Fruit fly (Drosophila melanogaster) whole organism, embryonic: Measurements from ENCODE around the gene Nepl18.
A peak's percentile ranks its signal among the peaks of the same experiment; 100 is the strongest.

ENCODE experiments used
- Asciz ChIP-seq: fragments of 200-800 bp; sonication (Bioruptor generic); optimal IDR thresholded peaks from 2 replicates; lab custom pipeline; 2017; ENCODE audit warnings: missing biosample characterization, mild to moderate bottlenecking, missing genetic modification characterization, missing genetic modification reagents
- CG11093 ChIP-seq: fragments of 200-800 bp; sonication (Bioruptor generic); IDR thresholded peaks from 3 replicates; pipeline ENCODE4 v1.3.6; 2022; ENCODE audit warnings: missing biosample characterization, missing genetic modification characterization
- CG11560 ChIP-seq: fragments of 200-800 bp; sonication (Bioruptor generic); IDR thresholded peaks from 3 replicates; pipeline ENCODE4 v1.3.6; 2022; ENCODE audit warnings: missing biosample characterization, missing genetic modification characterization
- CG12219 ChIP-seq: fragments of 200-800 bp; sonication (Bioruptor generic); optimal IDR thresholded peaks from 3 replicates; lab custom pipeline; 2018; ENCODE audit warnings: missing biosample characterization, mild to moderate bottlenecking, missing genetic modification characterization
- CG13424 ChIP-seq: fragments of 200-800 bp; sonication (Bioruptor generic); optimal IDR thresholded peaks from 2 replicates; lab custom pipeline; 2019; ENCODE audit warnings: missing biosample characterization, mild to moderate bottlenecking, missing genetic modification characterization, moderate library complexity
- CG16779 ChIP-seq: fragments of 200-800 bp; sonication (Bioruptor generic); IDR thresholded peaks from 2 replicates; pipeline ENCODE4 v1.3.6; 2022; ENCODE audit warnings: missing biosample characterization, missing genetic modification characterization
- CG1832 ChIP-seq: fragments of 200-800 bp; sonication (Bioruptor generic); optimal IDR thresholded peaks from 2 replicates; lab custom pipeline; 2017; ENCODE audit warnings: missing biosample characterization, mild to moderate bottlenecking, missing genetic modification characterization, inconsistent platforms
- CG2202 ChIP-seq: fragments of 200-800 bp; sonication (Bioruptor generic); optimal IDR thresholded peaks from 2 replicates; lab custom pipeline; 2018; ENCODE audit warnings: missing biosample characterization, mild to moderate bottlenecking, missing genetic modification characterization
- CG2678 ChIP-seq: fragments of 200-800 bp; sonication (Bioruptor generic); optimal IDR thresholded peaks from 3 replicates; lab custom pipeline; 2019; ENCODE audit warnings: missing biosample characterization, mild to moderate bottlenecking, missing genetic modification characterization, moderate library complexity
- CG30020 ChIP-seq: fragments of 200-800 bp; optimal IDR thresholded peaks from 2 replicates; lab custom pipeline; 2019; ENCODE audit warnings: missing biosample characterization, mild to moderate bottlenecking, missing genetic modification characterization, moderate library complexity
- CG32767 ChIP-seq: fragments of 200-800 bp; sonication (Bioruptor generic); IDR thresholded peaks from 2 replicates; pipeline ENCODE4 v1.3.6; 2022; ENCODE audit warnings: missing biosample characterization, missing genetic modification characterization
- CG34422 ChIP-seq: fragments of 200-800 bp; sonication (Bioruptor generic); IDR thresholded peaks from 3 replicates; pipeline ENCODE4 v1.3.6; 2022; ENCODE audit warnings: missing biosample characterization, missing genetic modification characterization
- CG43689 ChIP-seq: fragments of 200-800 bp; sonication (Bioruptor generic); IDR thresholded peaks from 2 replicates; pipeline ENCODE4 v1.3.6; 2022; ENCODE audit warnings: missing biosample characterization, missing genetic modification characterization
- CG4404 ChIP-seq: fragments of 200-800 bp; sonication (Bioruptor generic); IDR thresholded peaks from 2 replicates; pipeline ENCODE4 v1.3.6; 2022; ENCODE audit warnings: missing biosample characterization, missing genetic modification characterization
- CG6272 ChIP-seq: fragments of 200-800 bp; sonication (Bioruptor generic); IDR thresholded peaks from 2 replicates; pipeline ENCODE4 v1.3.6; 2022; ENCODE audit warnings: missing biosample characterization, missing genetic modification characterization
- CG6683 ChIP-seq: fragments of 200-800 bp; sonication (Bioruptor generic); optimal IDR thresholded peaks from 2 replicates; lab custom pipeline; 2017; ENCODE audit warnings: missing biosample characterization, mild to moderate bottlenecking, missing genetic modification characterization, missing genetic modification reagents
- CG6689 ChIP-seq: fragments of 200-800 bp; sonication (Bioruptor generic); IDR thresholded peaks from 2 replicates; pipeline ENCODE4 v1.3.6; 2022; ENCODE audit warnings: missing biosample characterization, missing genetic modification characterization
- CG7556 ChIP-seq: fragments of 200-800 bp; sonication (Bioruptor generic); optimal IDR thresholded peaks from 2 replicates; lab custom pipeline; 2017; ENCODE audit warnings: missing biosample characterization, mild to moderate bottlenecking, missing genetic modification characterization
- CG8281 ChIP-seq: fragments of 200-800 bp; sonication (Bioruptor generic); optimal IDR thresholded peaks from 2 replicates; lab custom pipeline; 2018; ENCODE audit warnings: missing biosample characterization, mild to moderate bottlenecking, missing genetic modification characterization, moderate library complexity
- E2f2 ChIP-seq: fragments of 200-800 bp; sonication (Bioruptor generic); IDR thresholded peaks from 2 replicates; pipeline ENCODE4 v1.3.6; 2022; ENCODE audit warnings: missing biosample characterization, missing genetic modification characterization
- Eip74EF ChIP-seq, 2 experiments: fragments of 200-800 bp in 1 of 2; fragments of >200 bp in 1 of 2; sonication (Bioruptor generic) in 1 of 2; optimal IDR thresholded peaks; 2 replicates each; lab custom pipeline; 2017 to 2019; ENCODE audit warnings: missing biosample characterization in 2 of 2, missing genetic modification characterization in 2 of 2, mild to moderate bottlenecking in 1 of 2, moderate library complexity in 1 of 2
- HLH4C ChIP-seq: fragments of 200-800 bp; sonication (Bioruptor generic); IDR thresholded peaks from 3 replicates; pipeline ENCODE4 v1.3.6; 2022; ENCODE audit warnings: missing biosample characterization, missing genetic modification characterization; ENCODE audit not compliant: partially characterized antibody
- Hey ChIP-seq: fragments of 200-800 bp; sonication (Bioruptor generic); optimal IDR thresholded peaks from 3 replicates; lab custom pipeline; 2018; ENCODE audit warnings: missing biosample characterization, mild to moderate bottlenecking, missing genetic modification characterization
- Hr39 ChIP-seq: fragments of >200 bp; optimal IDR thresholded peaks from 2 replicates; lab custom pipeline; 2017
- Lpt ChIP-seq: fragments of >200 bp; optimal IDR thresholded peaks from 2 replicates; lab custom pipeline; 2018; ENCODE audit warnings: missing biosample characterization, missing genetic modification characterization
- Mes4 ChIP-seq: fragments of 200-800 bp; sonication (Bioruptor generic); optimal IDR thresholded peaks from 2 replicates; lab custom pipeline; 2016; ENCODE audit warnings: missing biosample characterization, missing genetic modification characterization
- NC2α ChIP-seq: fragments of 200-800 bp; sonication (Bioruptor generic); optimal IDR thresholded peaks from 2 replicates; lab custom pipeline; 2016; ENCODE audit warnings: missing biosample characterization, missing genetic modification characterization
- Oli ChIP-seq: fragments of 200-800 bp; sonication (Bioruptor generic); optimal IDR thresholded peaks from 2 replicates; lab custom pipeline; 2018; ENCODE audit warnings: missing biosample characterization, mild to moderate bottlenecking, missing genetic modification characterization, moderate library complexity
- Rx ChIP-seq: fragments of 200-800 bp; sonication (Bioruptor generic); IDR thresholded peaks from 2 replicates; pipeline ENCODE4 v1.3.6; 2022; ENCODE audit warnings: missing biosample characterization, missing genetic modification characterization
- Xrp1 ChIP-seq: fragments of 200-800 bp; sonication (Bioruptor generic); IDR thresholded peaks from 2 replicates; pipeline ENCODE4 v1.3.6; 2022; ENCODE audit warnings: missing biosample characterization, missing genetic modification characterization
- crol ChIP-seq: fragments of 200-800 bp; sonication (Bioruptor generic); IDR thresholded peaks from 2 replicates; pipeline ENCODE4 v1.3.6; 2022; ENCODE audit warnings: missing biosample characterization, missing genetic modification characterization
- crp ChIP-seq, 2 experiments: fragments of 200-800 bp; sonication (Bioruptor generic); optimal IDR thresholded peaks; 2 replicates in 1 of 2; 3 replicates in 1 of 2; lab custom pipeline; 2017; ENCODE audit warnings: missing biosample characterization in 2 of 2, missing genetic modification characterization in 2 of 2, mild to moderate bottlenecking in 1 of 2, moderate library complexity in 1 of 2
- da ChIP-seq: fragments of 200-800 bp; sonication (Bioruptor generic); optimal IDR thresholded peaks from 2 replicates; lab custom pipeline; 2016; ENCODE audit warnings: missing biosample characterization, missing genetic modification characterization
- dan ChIP-seq: fragments of 200-800 bp; sonication (Bioruptor generic); IDR thresholded peaks from 2 replicates; pipeline ENCODE4 v1.3.6; 2022; ENCODE audit warnings: missing biosample characterization, missing genetic modification characterization
- gfzf ChIP-seq: fragments of 200-800 bp; sonication (Bioruptor generic); optimal IDR thresholded peaks from 2 replicates; lab custom pipeline; 2016; ENCODE audit warnings: missing biosample characterization, mild to moderate bottlenecking, missing genetic modification characterization, moderate library complexity
- hkb ChIP-seq, 2 experiments: fragments of 200-800 bp in 1 of 2; fragments of >200 bp in 1 of 2; sonication (Bioruptor generic) in 1 of 2; IDR thresholded peaks in 1 of 2; optimal IDR thresholded peaks in 1 of 2; 2 replicates each; pipeline versions ENCODE4 v1.3.6 to Lab custom; 2017 to 2022; ENCODE audit warnings: missing biosample characterization in 1 of 2, missing genetic modification characterization in 1 of 2
- lmd ChIP-seq: fragments of 200-800 bp; sonication (Bioruptor generic); IDR thresholded peaks from 2 replicates; pipeline ENCODE4 v1.3.6; 2022; ENCODE audit warnings: missing biosample characterization, missing genetic modification characterization
- nom ChIP-seq: fragments of 200-800 bp; sonication (Bioruptor generic); optimal IDR thresholded peaks from 2 replicates; lab custom pipeline; 2017; ENCODE audit warnings: missing biosample characterization, missing genetic modification characterization, mild to moderate bottlenecking, moderate library complexity, missing genetic modification reagents
- otp ChIP-seq: fragments of 200-800 bp; sonication (Bioruptor generic); IDR thresholded peaks from 3 replicates; pipeline ENCODE4, ENCODE4 v1.3.6; 2022; ENCODE audit warnings: missing biosample characterization, missing genetic modification characterization
- peb ChIP-seq: fragments of 200-800 bp; sonication (Bioruptor generic); IDR thresholded peaks from 2 replicates; pipeline ENCODE4 v1.3.6; 2022; ENCODE audit warnings: missing biosample characterization, missing genetic modification characterization
- pfk ChIP-seq: fragments of 200-800 bp; sonication (Bioruptor generic); optimal IDR thresholded peaks from 2 replicates; lab custom pipeline; 2018; ENCODE audit warnings: missing biosample characterization, mild to moderate bottlenecking, missing genetic modification characterization, moderate library complexity
- pzg ChIP-seq: fragments of 200-800 bp; sonication (Bioruptor generic); optimal IDR thresholded peaks from 3 replicates; lab custom pipeline; 2018; ENCODE audit warnings: missing biosample characterization, mild to moderate bottlenecking, missing genetic modification characterization, moderate library complexity
- repo ChIP-seq: fragments of 200-800 bp; sonication (Bioruptor generic); optimal IDR thresholded peaks from 2 replicates; lab custom pipeline; 2016; ENCODE audit warnings: missing biosample characterization, missing genetic modification characterization
- ro ChIP-seq: fragments of 200-800 bp; sonication (Bioruptor generic); IDR thresholded peaks from 2 replicates; pipeline ENCODE4 v1.3.6; 2022; ENCODE audit warnings: missing biosample characterization, missing genetic modification characterization
- seq ChIP-seq: fragments of 200-800 bp; sonication (Bioruptor generic); IDR thresholded peaks from 2 replicates; pipeline ENCODE4 v1.3.6; 2022; ENCODE audit warnings: missing biosample characterization, missing genetic modification characterization
- sisA ChIP-seq: fragments of 200-800 bp; sonication (Bioruptor generic); IDR thresholded peaks from 2 replicates; pipeline ENCODE4 v1.3.6; 2022; ENCODE audit warnings: missing biosample characterization, missing genetic modification characterization
- sob ChIP-seq: fragments of 200-800 bp; sonication (Bioruptor generic); IDR thresholded peaks from 2 replicates; pipeline ENCODE4 v1.3.6; 2022; ENCODE audit warnings: missing biosample characterization, missing genetic modification characterization
- sr ChIP-seq: fragments of 200-800 bp; sonication (Bioruptor generic); IDR thresholded peaks from 3 replicates; pipeline ENCODE4 v1.3.6; 2022; ENCODE audit warnings: missing biosample characterization, missing genetic modification characterization
- tap ChIP-seq: fragments of 200-800 bp; optimal IDR thresholded peaks from 3 replicates; lab custom pipeline; 2019; ENCODE audit warnings: missing biosample characterization, mild to moderate bottlenecking, missing genetic modification characterization, moderate library complexity

The Nepl18 gene

dm6 chr3R:28844611-28845376, 30.6 kb upstream of the Nepl18 start, which contains the start of the genes Apc and spg (continued):
- TF ChIP-seq gfzf (GFP tag; lab: Kevin White, UChicago) = peak; percentile 99
- TF ChIP-seq CG1832 (GFP tag; lab: Kevin White, UChicago) = no peak
- no peak for TF ChIP-seq sisA (GFP tag; lab: Robert Waterston, UW)
- peak; percentile 72 for TF ChIP-seq HLH4C (GFP tag; lab: Robert Waterston, UW)
- peak; percentile 11 to 85 for TF ChIP-seq crp (GFP tag; optimal IDR thresholded peaks at IDR 0.05; lab: Kevin White, UChicago)
- peak; percentile 23 for TF ChIP-seq Hey (tag; lab: Kevin White, UChicago)
- no peak for TF ChIP-seq CG8281 (tag; lab: Kevin White, UChicago)
- TF ChIP-seq seq = 0 out of 2 replicates have a peak, but pooled peaks have one; percentile 40
- TF ChIP-seq tap (tag; lab: Kevin White, UChicago) = no peak
- no peak for TF ChIP-seq CG43689 (GFP tag; lab: Robert Waterston, UW)
- TF ChIP-seq CG4404 (GFP tag; lab: Robert Waterston, UW) = no peak
- peak; percentile 37 for TF ChIP-seq Asciz (GFP tag; lab: Kevin White, UChicago)
- TF ChIP-seq CG7556 (GFP tag; lab: Kevin White, UChicago) = no peak
- peak; percentile 60 for TF ChIP-seq CG2678 (tag; lab: Kevin White, UChicago)
- peak; percentile 49 for TF ChIP-seq E2f2 (GFP tag; lab: Robert Waterston, UW)
- TF ChIP-seq CG6683 = no peak
- TF ChIP-seq CG32767 = no peak
- 0 out of 2 replicates have a peak, but pooled peaks have one; percentile 27 for TF ChIP-seq crol (GFP tag; lab: Robert Waterston, UW)
- TF ChIP-seq Rx (GFP tag; lab: Robert Waterston, UW) = peak; percentile 25; the same call in 1 of the 2 replicates
- peak; percentile 20; the same call in 1 of the 2 replicates for TF ChIP-seq sob (GFP tag; lab: Robert Waterston, UW)
- peak; percentile 14 for TF ChIP-seq pfk (GFP tag; lab: Kevin White, UChicago)
- peak; percentile 25 for TF ChIP-seq CG30020 (tag; lab: Kevin White, UChicago)
- peak; percentile 4 for TF ChIP-seq Oli (tag; lab: Kevin White, UChicago)
- TF ChIP-seq CG13424 = peak; percentile 47
- peak in 1 of 2 experiments; percentile 8 for TF ChIP-seq Eip74EF (GFP tag; optimal IDR thresholded peaks at IDR 0.05; lab: Kevin White, UChicago)
- no peak for TF ChIP-seq ro (GFP tag; lab: Robert Waterston, UW)
- no peak for TF ChIP-seq hkb (optimal IDR thresholded peaks at IDR 0.05; lab: Kevin White, UChicago)
- TF ChIP-seq hkb (GFP tag; IDR thresholded peaks at IDR 0.05; lab: Robert Waterston, UW) = peak; percentile 77
- 0 out of 2 replicates have a peak, but pooled peaks have one; percentile 16 for TF ChIP-seq CG6272 (GFP tag; lab: Robert Waterston, UW)
- peak; percentile 51 for TF ChIP-seq Mes4 (GFP tag; lab: Kevin White, UChicago)
- TF ChIP-seq Xrp1 = peak; percentile 52
- TF ChIP-seq NC2α = peak; percentile 76
- no peak for TF ChIP-seq peb
- no peak for TF ChIP-seq Hr39 (lab: Kevin White, UChicago)
- no peak for TF ChIP-seq repo (GFP tag; lab: Kevin White, UChicago)
- peak; percentile 75; the same call in 2 of the 3 replicates for TF ChIP-seq sr
- no peak for TF ChIP-seq lmd (GFP tag; lab: Robert Waterston, UW)
- TF ChIP-seq Lpt = no peak
- no peak for TF ChIP-seq CG11093
- peak; percentile 77 for TF ChIP-seq nom (GFP tag; lab: Kevin White, UChicago)
- TF ChIP-seq da (GFP tag; lab: Kevin White, UChicago) = peak; percentile 29
- 0 out of 2 replicates have a peak, but pooled peaks have one; percentile 10 for TF ChIP-seq CG6689 (GFP tag; lab: Robert Waterston, UW)
- no peak for TF ChIP-seq CG16779
- peak; percentile 93 for TF ChIP-seq CG11560
- TF ChIP-seq pzg = peak; percentile 93
- peak; percentile 50 for TF ChIP-seq CG2202 (tag; lab: Kevin White, UChicago)
- TF ChIP-seq CG12219 = peak; percentile 63
- 0 out of 3 replicates have a peak, but pooled peaks have one; percentile 26 for TF ChIP-seq otp (GFP tag; lab: Robert Waterston, UW)
- TF ChIP-seq CG34422 = peak; percentile 60; the same call in 1 of the 3 replicates
- no peak for TF ChIP-seq dan (GFP tag; lab: Robert Waterston, UW)
